Worm (Caenorhabditis elegans): ENCODE results near the gene Y26G10.6.

Y26G10.6 gene

DNA sequence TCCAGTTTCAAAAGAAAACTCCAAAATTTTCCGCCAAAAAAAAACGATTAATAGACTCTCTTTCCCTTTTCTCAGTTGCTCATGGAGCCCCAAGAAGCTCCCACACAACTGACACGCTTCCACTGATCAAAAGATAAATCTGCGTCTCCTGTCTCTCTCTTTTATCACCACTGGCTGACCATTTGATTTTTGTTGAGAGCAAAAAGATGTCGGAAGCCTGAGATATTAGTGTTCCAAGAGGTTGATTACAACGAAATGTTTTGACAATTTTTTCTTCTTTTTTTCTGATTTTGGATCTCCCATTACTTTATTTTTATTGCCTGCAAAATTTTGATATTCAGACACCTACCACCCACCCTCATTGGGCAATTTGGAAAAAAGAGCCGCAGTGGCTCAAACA lies 32.8 kb downstream of the Y26G10.6 start, which contains the start of gene twk-42:
TSS of gene twk-42 (minus strand) at position 101 of the 400 bp plus-strand sequence.
- TF ChIP-seq tbx-37 (GFP tag; conservative IDR thresholded peaks at IDR 0.05), result no peak
- no peak for TF ChIP-seq tbx-11 (GFP tag; IDR thresholded peaks at IDR 0.05)
- TF ChIP-seq flt-1 (GFP tag; IDR thresholded peaks at IDR 0.05), result no peak
- no peak for TF ChIP-seq hmg-4 (GFP tag; optimal IDR thresholded peaks at IDR 0.05)
- no peak for TF ChIP-seq ceh-13 (GFP tag; optimal IDR thresholded peaks at IDR 0.05)
- no peak for TF ChIP-seq ama-1 (optimal IDR thresholded peaks at IDR 0.05)
- no peak for TF ChIP-seq F13C5.2 (tag; optimal IDR thresholded peaks at IDR 0.05)
- TF ChIP-seq ceh-36 (tag; optimal IDR thresholded peaks at IDR 0.05), result no peak
- TF ChIP-seq ets-7 (tag; optimal IDR thresholded peaks at IDR 0.05), result no peak
- TF ChIP-seq tra-4 (tag; optimal IDR thresholded peaks at IDR 0.05), result no peak
- TF ChIP-seq pes-1 (GFP tag; IDR thresholded peaks at IDR 0.05), result no peak
- no peak for TF ChIP-seq hmbx-1 (tag; optimal IDR thresholded peaks at IDR 0.05)
- no peak for TF ChIP-seq hnd-1 (tag; optimal IDR thresholded peaks at IDR 0.05)
- no peak for TF ChIP-seq sea-1 (GFP tag; conservative IDR thresholded peaks at IDR 0.05)
- no peak for TF ChIP-seq aly-1 (tag; optimal IDR thresholded peaks at IDR 0.05)
- TF ChIP-seq scrt-1 (GFP tag; IDR thresholded peaks at IDR 0.05), result no peak
- no peak for TF ChIP-seq B0310.2 (tag; optimal IDR thresholded peaks at IDR 0.05)

DNA sequence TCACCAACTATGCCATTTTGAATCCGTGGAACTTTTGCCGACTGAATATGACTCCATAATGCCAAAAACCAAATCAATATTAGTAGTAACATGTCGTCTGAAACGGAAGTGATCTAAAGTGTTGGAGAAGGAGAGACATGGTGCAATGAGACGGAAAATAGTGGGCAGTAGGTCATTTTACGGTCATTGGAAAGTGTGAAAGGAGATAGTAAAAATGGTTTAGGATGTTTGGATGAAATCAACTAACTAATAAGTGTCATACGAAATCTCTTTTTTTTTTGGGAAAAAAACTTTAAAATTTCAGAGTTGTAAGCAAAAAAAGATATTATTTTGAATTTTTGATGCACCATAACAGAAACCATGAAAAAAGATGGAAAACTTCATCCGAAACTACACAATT lies 40.0 kb downstream of the Y26G10.6 start, which contains the start of gene cutl-4:
TSS of gene cutl-4 (minus strand) at position 101 of the 400 bp plus-strand sequence.
- no peak for TF ChIP-seq pes-1 (GFP tag; IDR thresholded peaks at IDR 0.05)
- TF ChIP-seq ama-1 (optimal IDR thresholded peaks at IDR 0.05), result no peak

DNA sequence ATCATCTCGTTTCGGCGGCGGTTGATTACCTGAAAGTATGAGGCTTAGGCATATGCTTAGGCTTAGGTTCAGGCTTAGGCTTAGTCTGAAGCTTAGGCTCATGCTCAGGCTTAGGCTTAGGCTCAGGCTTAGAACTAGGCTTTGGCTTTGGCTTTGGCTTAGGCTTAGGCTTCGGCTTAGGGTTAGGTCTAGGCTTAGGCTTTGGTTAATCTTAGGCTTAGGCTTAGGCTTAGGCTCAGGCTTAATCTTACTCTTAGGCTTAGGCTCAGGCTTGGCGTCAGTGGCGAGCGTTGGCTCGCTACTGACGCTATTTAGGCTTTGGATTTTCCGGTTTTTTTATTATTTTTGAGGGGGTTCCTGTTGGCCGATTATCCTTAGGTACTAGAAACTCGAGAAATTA lies 44.0 kb downstream of the Y26G10.6 start:
- TF ChIP-seq ets-7 (tag; optimal IDR thresholded peaks at IDR 0.05) (no peak), ceh-36 (tag; optimal IDR thresholded peaks at IDR 0.05) (peak; percentile 71)

DNA sequence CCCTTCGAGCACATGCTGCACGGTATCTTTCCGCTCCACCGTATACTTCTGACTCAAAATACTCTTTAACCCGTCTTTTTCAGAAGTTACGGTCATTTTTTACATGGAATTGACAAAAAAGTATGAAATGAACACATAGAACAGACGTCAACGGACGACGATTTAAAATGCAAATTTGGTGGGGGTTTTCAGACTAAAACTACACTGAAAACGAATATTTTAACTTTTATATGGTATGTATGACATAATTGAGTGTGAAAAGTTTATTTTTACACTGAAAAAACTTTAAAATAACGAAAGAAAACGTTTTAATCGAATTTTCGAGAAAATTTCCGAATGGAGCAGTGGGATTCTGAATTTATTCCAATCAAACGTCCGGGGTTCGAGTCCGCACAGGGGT lies 47.2 kb downstream of the Y26G10.6 start, which contains the start of gene twk-36:
TSS of gene twk-36 (minus strand) at position 101 of the 400 bp plus-strand sequence.
- no peak for TF ChIP-seq scrt-1 (GFP tag; IDR thresholded peaks at IDR 0.05)
- TF ChIP-seq ama-1 (optimal IDR thresholded peaks at IDR 0.05), result no peak
- TF ChIP-seq F13C5.2 (tag; optimal IDR thresholded peaks at IDR 0.05), result no peak
- TF ChIP-seq tbx-37 (GFP tag; conservative IDR thresholded peaks at IDR 0.05), result no peak
- no peak for TF ChIP-seq tra-4 (tag; optimal IDR thresholded peaks at IDR 0.05)
- TF ChIP-seq B0310.2 (tag; optimal IDR thresholded peaks at IDR 0.05), result no peak
- no peak for TF ChIP-seq ets-7 (tag; optimal IDR thresholded peaks at IDR 0.05)
- TF ChIP-seq ceh-36 (tag; optimal IDR thresholded peaks at IDR 0.05), result no peak
- TF ChIP-seq flt-1 (GFP tag; IDR thresholded peaks at IDR 0.05), result no peak
- no peak for TF ChIP-seq sea-1 (GFP tag; conservative IDR thresholded peaks at IDR 0.05)
- TF ChIP-seq ceh-13 (GFP tag; optimal IDR thresholded peaks at IDR 0.05), result no peak

DNA sequence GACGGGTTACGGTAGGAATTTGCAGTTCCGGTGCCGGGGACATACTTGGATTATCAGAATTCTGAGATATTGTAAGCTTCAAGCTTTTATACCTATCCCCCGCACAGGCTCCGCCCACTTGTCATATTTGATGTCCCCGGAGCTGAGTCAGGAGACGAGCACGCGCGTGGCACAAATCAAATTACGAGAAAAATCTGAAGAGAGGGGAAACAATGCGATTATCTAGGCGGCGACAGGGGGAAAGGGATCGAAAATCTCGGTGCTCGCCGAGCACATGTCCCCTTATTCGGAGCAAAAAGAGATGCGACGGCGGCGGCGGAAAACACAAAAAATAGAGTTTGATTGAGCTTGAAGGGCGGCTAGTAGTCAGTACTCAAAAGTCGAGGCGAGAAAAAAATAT lies 49.4 kb downstream of the Y26G10.6 start, which contains the start of gene R12G8.1:
TSS of gene R12G8.1 (minus strand) at position 63 of the 400 bp plus-strand sequence.
- TF ChIP-seq tra-4 (tag; optimal IDR thresholded peaks at IDR 0.05), result no peak

All from whole organism, early embryonic.